Comparison of ENCODE assay signal across 2 fruit fly cellular contexts in genomic region chrX:9048941-9049340, dm6.
TF ChIP-seq lines count a peak whose summit lies in the region.

No protein-coding gene starts in this region.

- no peak for TF ChIP-seq CTCF in whole organism, embryonic (GFP tag; optimal IDR thresholded peaks at IDR 0.05; lab: Kevin White, UChicago)

TF ChIP-seq in whole organism, adult, 20 proteins besides CTCF, POLR2A, EP300 and RAD21:
- TF ChIP-seq Hr96 (GFP tag; optimal IDR thresholded peaks at IDR 0.05; lab: Kevin White, UChicago) = no peak
- peak; percentile 47 for TF ChIP-seq pad (GFP tag; optimal IDR thresholded peaks at IDR 0.05; lab: Kevin White, UChicago)

TF ChIP-seq in whole organism, embryonic, 481 proteins besides CTCF, POLR2A, EP300 and RAD21:
- TF ChIP-seq Six4 (GFP tag; optimal IDR thresholded peaks at IDR 0.05; lab: Kevin White, UChicago) (no peak), CG17829 (tag; optimal IDR thresholded peaks at IDR 0.05; lab: Kevin White, UChicago) (no peak), CG15269 (tag; optimal IDR thresholded peaks at IDR 0.05; lab: Kevin White, UChicago) (no peak), CG2199 (GFP tag; IDR thresholded peaks at IDR 0.05; lab: Robert Waterston, UW) (no peak), CG4360 (GFP tag; IDR thresholded peaks at IDR 0.05; lab: Robert Waterston, UW) (peak; percentile 69), gce (GFP tag; IDR thresholded peaks at IDR 0.05; lab: Robert Waterston, UW) (no peak), Nf-YB (GFP tag; optimal IDR thresholded peaks at IDR 0.05; lab: Kevin White, UChicago) (no peak), Sin3A (optimal IDR thresholded peaks at IDR 0.05; lab: Kevin White, UChicago) (no peak), Trl (optimal IDR thresholded peaks at IDR 0.05; lab: Kevin White, UChicago) (peak; percentile 6 to 53), Trl (GFP tag; optimal IDR thresholded peaks at IDR 0.05; lab: Kevin White, UChicago) (no peak), CG12942 (GFP tag; optimal IDR thresholded peaks at IDR 0.05; lab: Kevin White, UChicago) (no peak), CG13287 (GFP tag; IDR thresholded peaks at IDR 0.05; lab: Robert Waterston, UW; ENCODE audit: partially characterized antibody) (no peak), crol (GFP tag; IDR thresholded peaks at IDR 0.05; lab: Robert Waterston, UW) (peak; percentile 42), CG7745 (tag; optimal IDR thresholded peaks at IDR 0.05; lab: Kevin White, UChicago) (no peak), mld (GFP tag; IDR thresholded peaks at IDR 0.05; lab: Robert Waterston, UW; ENCODE audit: partially characterized antibody) (no peak), CG17568 (GFP tag; optimal IDR thresholded peaks at IDR 0.05; lab: Kevin White, UChicago) (no peak), Sry-β (GFP tag; optimal IDR thresholded peaks at IDR 0.05; lab: Kevin White, UChicago) (no peak), Blimp-1 (GFP tag; optimal IDR thresholded peaks at IDR 0.05; lab: Kevin White, UChicago) (peak; percentile 69), cg (GFP tag; optimal IDR thresholded peaks at IDR 0.05; lab: Kevin White, UChicago) (peak; percentile 32), CG4404 (GFP tag; IDR thresholded peaks at IDR 0.05; lab: Robert Waterston, UW) (no peak), CG3065 (GFP tag; optimal IDR thresholded peaks at IDR 0.05; lab: Kevin White, UChicago) (no peak), CG15479 (GFP tag; optimal IDR thresholded peaks at IDR 0.05; lab: Kevin White, UChicago) (no peak), CG9797 (GFP tag; optimal IDR thresholded peaks at IDR 0.05; lab: Kevin White, UChicago) (no peak), kah (GFP tag; optimal IDR thresholded peaks at IDR 0.05; lab: Kevin White, UChicago) (peak; percentile 31), schlank (tag; optimal IDR thresholded peaks at IDR 0.05; lab: Kevin White, UChicago) (no peak), HHEX (GFP tag; optimal IDR thresholded peaks at IDR 0.05; lab: Kevin White, UChicago) (no peak), Doc3 (GFP tag; IDR thresholded peaks at IDR 0.05; lab: Robert Waterston, UW; ENCODE audit: partially characterized antibody) (no peak), BEAF-32 (GFP tag; optimal IDR thresholded peaks at IDR 0.05; lab: Kevin White, UChicago) (no peak), CG31224 (GFP tag; IDR thresholded peaks at IDR 0.05; lab: Robert Waterston, UW) (no peak), CG7987 (GFP tag; optimal IDR thresholded peaks at IDR 0.05; lab: Kevin White, UChicago) (no peak)
TF ChIP-seq in whole organism, embryonic: peak in this region for 6.
